Worm (Caenorhabditis elegans) whole organism, L1 larva: ENCODE results near the gene ZC404.1.

ENCODE experiments used
- C04F5.9 ChIP-seq: sonication (generic microtip); optimal IDR thresholded peaks from 2 replicates; lab custom pipeline; 2016; ENCODE audit warnings: missing genetic modification characterization, missing compliant biosample characterization
- Y116A8C.19 ChIP-seq: sonication (generic microtip); optimal IDR thresholded peaks from 2 replicates; lab custom pipeline; 2016; ENCODE audit warnings: missing compliant biosample characterization, missing genetic modification characterization, borderline replicate concordance
- aha-1 ChIP-seq: fragments of 150-350 bp; optimal IDR thresholded peaks from 2 replicates; lab custom pipeline; 2014; ENCODE audit warnings: missing biosample characterization, missing genetic modification characterization
- alr-1 ChIP-seq: fragments of 200-800 bp; sonication (Bioruptor generic); optimal IDR thresholded peaks from 2 replicates; lab custom pipeline; 2018; ENCODE audit warnings: borderline replicate concordance, mild to moderate bottlenecking, missing genetic modification characterization, missing compliant biosample characterization
- aly-2 ChIP-seq: fragments of 150-350 bp; optimal IDR thresholded peaks from 2 replicates; lab custom pipeline; 2014; ENCODE audit warnings: missing biosample characterization, missing genetic modification characterization
- ama-1 ChIP-seq: fragments of 150-350 bp; optimal IDR thresholded peaks from 2 replicates; lab custom pipeline; 2014
- blmp-1 ChIP-seq: fragments of 150-350 bp; optimal IDR thresholded peaks from 2 replicates; lab custom pipeline; 2014; ENCODE audit warnings: missing biosample characterization, missing genetic modification characterization
- ceh-82 ChIP-seq, 3 experiments: fragments of 150-350 bp in 1 of 3; sonication (generic microtip) in 2 of 3; optimal IDR thresholded peaks; 2 replicates each; lab custom pipeline; 2014 to 2017; ENCODE audit warnings: missing biosample characterization in 3 of 3, missing genetic modification characterization in 3 of 3
- ceh-90 ChIP-seq: sonication (generic microtip); optimal IDR thresholded peaks from 2 replicates; lab custom pipeline; 2016; ENCODE audit warnings: missing genetic modification characterization, missing compliant biosample characterization
- ces-1 ChIP-seq: fragments of 150-350 bp; optimal IDR thresholded peaks from 2 replicates; lab custom pipeline; 2014; ENCODE audit warnings: missing biosample characterization, missing genetic modification reagents, missing genetic modification characterization
- dsc-1 ChIP-seq: sonication (generic microtip); optimal IDR thresholded peaks from 2 replicates; lab custom pipeline; 2016; ENCODE audit warnings: mild to moderate bottlenecking, missing genetic modification characterization, missing compliant biosample characterization
- efl-1 ChIP-seq, 4 experiments: fragments of 150-350 bp; optimal IDR thresholded peaks in 3 of 4; peaks in 1 of 4; 1 replicate in 1 of 4; 2 replicates in 3 of 4; lab custom pipeline; 2014; ENCODE audit warnings: missing biosample characterization in 2 of 4, missing genetic modification characterization in 2 of 4, missing genetic modification reagents in 2 of 4
- efl-3 ChIP-seq: fragments of 200-800 bp; sonication (Bioruptor generic); optimal IDR thresholded peaks from 2 replicates; lab custom pipeline; 2018; ENCODE audit warnings: mild to moderate bottlenecking, missing genetic modification characterization, missing compliant biosample characterization
- ets-5 ChIP-seq: fragments of 200-800 bp; sonication (Bioruptor generic); IDR thresholded peaks from 2 replicates; pipeline ENCODE4 v1.3.6; 2022; ENCODE audit warnings: missing genetic modification characterization, missing compliant biosample characterization
- fkh-4 ChIP-seq: sonication (generic microtip); optimal IDR thresholded peaks from 2 replicates; lab custom pipeline; 2016; ENCODE audit warnings: missing compliant biosample characterization, missing genetic modification characterization, borderline replicate concordance
- fkh-8 ChIP-seq: sonication (generic microtip); optimal IDR thresholded peaks from 2 replicates; lab custom pipeline; 2016; ENCODE audit warnings: mild to moderate bottlenecking, missing genetic modification characterization, missing compliant biosample characterization
- fos-1 ChIP-seq: fragments of 150-350 bp; optimal IDR thresholded peaks from 2 replicates; lab custom pipeline; 2014; ENCODE audit warnings: missing biosample characterization, missing genetic modification characterization
- grh-1 ChIP-seq: fragments of 200-800 bp; sonication (Bioruptor generic); IDR thresholded peaks from 2 replicates; pipeline ENCODE4 v1.3.6; 2022; ENCODE audit warnings: missing genetic modification reagents, missing genetic modification characterization, missing compliant biosample characterization
- hlh-17 ChIP-seq: fragments of 200-800 bp; sonication (Bioruptor generic); optimal IDR thresholded peaks from 2 replicates; lab custom pipeline; 2018; ENCODE audit warnings: missing genetic modification characterization, mild to moderate bottlenecking, missing compliant biosample characterization, moderate library complexity, borderline replicate concordance
- irx-1 ChIP-seq: sonication (generic microtip); optimal IDR thresholded peaks from 2 replicates; lab custom pipeline; 2016; ENCODE audit warnings: missing genetic modification characterization, missing compliant biosample characterization
- jun-1 ChIP-seq: fragments of 150-350 bp; optimal IDR thresholded peaks from 2 replicates; lab custom pipeline; 2014; ENCODE audit warnings: missing biosample characterization, missing genetic modification reagents, missing genetic modification characterization
- lin-13 ChIP-seq: fragments of 150-350 bp; optimal IDR thresholded peaks from 2 replicates; lab custom pipeline; 2014; ENCODE audit warnings: missing biosample characterization, missing genetic modification reagents, missing genetic modification characterization
- lin-14 ChIP-seq: fragments of 200-800 bp; sonication (Bioruptor generic); optimal IDR thresholded peaks from 2 replicates; lab custom pipeline; 2018; ENCODE audit warnings: mild to moderate bottlenecking, missing genetic modification characterization, moderate library complexity, missing compliant biosample characterization
- lin-35 ChIP-seq, 2 experiments: fragments of 150-350 bp; optimal IDR thresholded peaks; 2 replicates each; lab custom pipeline; 2014; ENCODE audit warnings: missing biosample characterization in 2 of 2, missing genetic modification characterization in 2 of 2, missing genetic modification reagents in 2 of 2
- lin-39 ChIP-seq: fragments of 150-350 bp; optimal IDR thresholded peaks from 2 replicates; lab custom pipeline; 2014; ENCODE audit warnings: missing biosample characterization, missing genetic modification reagents, missing genetic modification characterization
- lir-3 ChIP-seq: sonication (generic microtip); optimal IDR thresholded peaks from 2 replicates; lab custom pipeline; 2016; ENCODE audit warnings: mild to moderate bottlenecking, missing genetic modification characterization, moderate library complexity, missing compliant biosample characterization; ENCODE audit not compliant: poor library complexity
- lsy-2 ChIP-seq, 2 experiments: fragments of 150-350 bp; optimal IDR thresholded peaks; 2 replicates each; lab custom pipeline; 2014; ENCODE audit warnings: missing biosample characterization in 2 of 2, missing genetic modification characterization in 2 of 2
- mab-9 ChIP-seq: fragments of 200-800 bp; sonication (Bioruptor generic); IDR thresholded peaks from 2 replicates; pipeline ENCODE4 v1.3.6; 2022; ENCODE audit warnings: missing genetic modification reagents, missing genetic modification characterization, missing compliant biosample characterization
- mdl-1 ChIP-seq, 2 experiments: fragments of 150-350 bp; optimal IDR thresholded peaks; 2 replicates each; lab custom pipeline; 2014 to 2017; ENCODE audit warnings: missing biosample characterization in 2 of 2, missing genetic modification characterization in 2 of 2, inconsistent platforms in 1 of 2
- mep-1 ChIP-seq: fragments of 150-350 bp; optimal IDR thresholded peaks from 2 replicates; lab custom pipeline; 2014; ENCODE audit warnings: missing biosample characterization, missing genetic modification characterization
- nhr-11 ChIP-seq: fragments of 150-350 bp; optimal IDR thresholded peaks from 2 replicates; lab custom pipeline; 2014; ENCODE audit warnings: missing biosample characterization, missing genetic modification characterization
- nhr-12 ChIP-seq: sonication (generic microtip); optimal IDR thresholded peaks from 2 replicates; lab custom pipeline; 2017; ENCODE audit warnings: missing biosample characterization, missing genetic modification characterization
- nhr-19 ChIP-seq: fragments of 200-800 bp; sonication (Bioruptor generic); conservative IDR thresholded peaks from 2 replicates; pipeline ENCODE4 v1.3.6; 2022; ENCODE audit warnings: missing genetic modification characterization, missing compliant biosample characterization
- nhr-20 ChIP-seq: sonication (generic microtip); optimal IDR thresholded peaks from 2 replicates; lab custom pipeline; 2016; ENCODE audit warnings: mild to moderate bottlenecking, missing genetic modification characterization, missing compliant biosample characterization
- nhr-47 ChIP-seq: sonication (generic microtip); optimal IDR thresholded peaks from 2 replicates; lab custom pipeline; 2016; ENCODE audit warnings: mild to moderate bottlenecking, missing genetic modification characterization, moderate library complexity, missing compliant biosample characterization
- nhr-71 ChIP-seq: sonication (generic microtip); optimal IDR thresholded peaks from 2 replicates; lab custom pipeline; 2016; ENCODE audit warnings: mild to moderate bottlenecking, missing genetic modification characterization, moderate library complexity, missing compliant biosample characterization
- nhr-84 ChIP-seq: sonication (generic microtip); optimal IDR thresholded peaks from 2 replicates; lab custom pipeline; 2017; ENCODE audit warnings: missing biosample characterization, missing genetic modification characterization
- nhr-85 ChIP-seq: sonication (generic microtip); peaks from one replicate; lab custom pipeline; 2016; ENCODE audit warnings: missing genetic modification characterization, inconsistent platforms, missing compliant biosample characterization
- nhr-90 ChIP-seq: sonication (generic microtip); optimal IDR thresholded peaks from 2 replicates; lab custom pipeline; 2016; ENCODE audit warnings: mild to moderate bottlenecking, missing genetic modification characterization, missing compliant biosample characterization; ENCODE audit not compliant: poor library complexity
- pag-3 ChIP-seq: sonication (generic microtip); optimal IDR thresholded peaks from 2 replicates; lab custom pipeline; 2017; ENCODE audit warnings: missing genetic modification characterization, mild to moderate bottlenecking, missing compliant biosample characterization, antibody characterized with exemption, borderline replicate concordance; ENCODE audit not compliant: insufficient read depth
- snu-23 ChIP-seq: sonication (generic microtip); optimal IDR thresholded peaks from 2 replicates; lab custom pipeline; 2016; ENCODE audit warnings: missing genetic modification characterization, missing compliant biosample characterization
- sup-37 ChIP-seq: fragments of 200-800 bp; sonication (Bioruptor generic); optimal IDR thresholded peaks from 2 replicates; lab custom pipeline; 2018; ENCODE audit warnings: mild to moderate bottlenecking, missing genetic modification characterization, missing compliant biosample characterization
- swsn-7 ChIP-seq: sonication (generic microtip); optimal IDR thresholded peaks from 2 replicates; lab custom pipeline; 2016; ENCODE audit warnings: missing genetic modification characterization, missing compliant biosample characterization
- tbx-2 ChIP-seq: sonication (generic microtip); optimal IDR thresholded peaks from 2 replicates; lab custom pipeline; 2016; ENCODE audit warnings: missing genetic modification characterization, missing compliant biosample characterization
- tlp-1 ChIP-seq: fragments of 150-350 bp; optimal IDR thresholded peaks from 2 replicates; lab custom pipeline; 2014; ENCODE audit warnings: missing biosample characterization, missing genetic modification characterization
- unc-30 ChIP-seq: sonication (generic microtip); optimal IDR thresholded peaks from 2 replicates; lab custom pipeline; 2017; ENCODE audit warnings: missing biosample characterization, missing genetic modification characterization
- unc-62 ChIP-seq: fragments of 150-350 bp; optimal IDR thresholded peaks from 2 replicates; lab custom pipeline; 2014; ENCODE audit warnings: missing biosample characterization, missing genetic modification reagents, missing genetic modification characterization
- unc-86 ChIP-seq: sonication (generic microtip); optimal IDR thresholded peaks from 2 replicates; lab custom pipeline; 2016; ENCODE audit warnings: missing genetic modification characterization, missing compliant biosample characterization
- xbp-1 ChIP-seq: sonication (generic microtip); optimal IDR thresholded peaks from 2 replicates; lab custom pipeline; 2016; ENCODE audit warnings: missing genetic modification characterization, missing compliant biosample characterization
- zag-1 ChIP-seq: fragments of 150-350 bp; optimal IDR thresholded peaks from 2 replicates; lab custom pipeline; 2014; ENCODE audit warnings: missing biosample characterization, missing genetic modification characterization
- zip-4 ChIP-seq: fragments of 200-800 bp; sonication (Bioruptor generic); optimal IDR thresholded peaks from 2 replicates; lab custom pipeline; 2018; ENCODE audit warnings: mild to moderate bottlenecking, missing genetic modification characterization, moderate library complexity, missing compliant biosample characterization
- ztf-11 ChIP-seq, 2 experiments: sonication (generic microtip); optimal IDR thresholded peaks; 2 replicates each; lab custom pipeline; 2016 to 2017; ENCODE audit warnings: missing genetic modification characterization in 2 of 2, missing biosample characterization in 1 of 2, missing compliant biosample characterization in 1 of 2
- ztf-4 ChIP-seq: fragments of 150-350 bp; optimal IDR thresholded peaks from 2 replicates; lab custom pipeline; 2014; ENCODE audit warnings: missing biosample characterization, missing genetic modification characterization

ZC404.1 gene

DNA sequence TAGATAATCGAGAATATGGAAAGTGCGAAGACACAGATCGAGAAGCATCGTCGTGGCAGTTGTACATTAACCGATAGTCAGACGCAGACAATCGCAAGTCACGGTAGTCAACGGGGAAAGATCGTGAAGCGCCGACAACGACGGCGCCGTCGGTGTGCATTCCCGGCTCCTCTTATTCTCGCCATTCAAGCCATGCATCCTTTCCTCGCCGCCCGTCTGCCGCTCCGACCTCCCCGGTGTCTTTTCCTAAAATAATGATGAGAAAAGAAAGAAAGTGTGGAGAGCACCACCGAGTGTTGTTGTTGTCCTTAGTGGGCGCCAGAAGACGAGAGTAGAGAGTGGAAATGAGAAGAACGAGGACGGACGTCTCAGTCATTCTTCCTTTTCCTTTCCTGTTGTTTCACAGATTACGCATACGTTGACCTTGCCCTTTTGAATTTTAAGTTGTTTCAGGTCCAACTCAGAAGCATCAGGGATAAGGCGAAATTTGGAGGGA lies at the start of gene ZC404.1:
ZC404.1 (plus strand) TSS at position 446 of the 496 bp plus-strand sequence.
- TF ChIP-seq nhr-71 (tag; lab: Kevin White, UChicago), result peak; percentile 36
- TF ChIP-seq ets-5 (GFP tag; lab: Robert Waterston, UW), result no peak
- no peak for TF ChIP-seq mdl-1 (tag; optimal IDR thresholded peaks at IDR 0.05; lab: Kevin White, UChicago)
- TF ChIP-seq zag-1 (tag; lab: Kevin White, UChicago), result no peak
- no peak for TF ChIP-seq jun-1 (tag; lab: Kevin White, UChicago)
- no peak for TF ChIP-seq irx-1 (tag; lab: Kevin White, UChicago)
- no peak for TF ChIP-seq lir-3
- peak; percentile 74 for TF ChIP-seq lin-14 (GFP tag; lab: Kevin White, UChicago)
- TF ChIP-seq fos-1 (tag; lab: Kevin White, UChicago), result no peak
- TF ChIP-seq lin-13, result no peak
- TF ChIP-seq blmp-1, result no peak
- TF ChIP-seq zip-4 (GFP tag; lab: Kevin White, UChicago), result no peak
- TF ChIP-seq tlp-1, result no peak
- peak; percentile 64 for TF ChIP-seq fkh-8
- TF ChIP-seq ceh-82 (tag; optimal IDR thresholded peaks at IDR 0.05; lab: Kevin White, UChicago), result peak in 1 of 3 experiments; percentile 23
- no peak for TF ChIP-seq aly-2 (tag; lab: Kevin White, UChicago)
- TF ChIP-seq nhr-84 (tag; lab: Kevin White, UChicago), result no peak
- no peak for TF ChIP-seq Y116A8C.19 (tag; lab: Kevin White, UChicago)
- no peak for TF ChIP-seq ceh-90 (tag; lab: Kevin White, UChicago)
- TF ChIP-seq nhr-19 (GFP tag; lab: Robert Waterston, UW), result no peak
- TF ChIP-seq snu-23, result no peak
- peak in 1 of 2 experiments; percentile 3 for TF ChIP-seq lin-35 (GFP tag; optimal IDR thresholded peaks at IDR 0.05; lab: Kevin White, UChicago)
- no peak for TF ChIP-seq sup-37 (GFP tag; lab: Kevin White, UChicago)
- TF ChIP-seq nhr-11 (tag; lab: Kevin White, UChicago), result no peak
- TF ChIP-seq nhr-85 (tag; lab: Kevin White, UChicago), result no peak
- no peak for TF ChIP-seq hlh-17 (GFP tag; lab: Kevin White, UChicago)
- no peak for TF ChIP-seq dsc-1 (tag; lab: Kevin White, UChicago)
- no peak for TF ChIP-seq unc-62 (GFP tag; lab: Kevin White, UChicago)
- TF ChIP-seq efl-3 (GFP tag; lab: Kevin White, UChicago), result no peak
- TF ChIP-seq nhr-12, result no peak
- TF ChIP-seq alr-1 (tag; lab: Kevin White, UChicago), result no peak
- TF ChIP-seq efl-1 (optimal IDR thresholded peaks at IDR 0.05; lab: Kevin White, UChicago), result peak; percentile 3 to 8
- peak in 1 of 2 experiments; percentile 49 for TF ChIP-seq efl-1 (GFP tag; optimal IDR thresholded peaks at IDR 0.05 in 1 of 2; lab: Kevin White, UChicago)
- TF ChIP-seq lsy-2 (tag; optimal IDR thresholded peaks at IDR 0.05; lab: Kevin White, UChicago), result peak in 1 of 2 experiments; percentile 22
- no peak for TF ChIP-seq C04F5.9 (tag; lab: Kevin White, UChicago)
- no peak for TF ChIP-seq fkh-4 (tag; lab: Kevin White, UChicago)
- peak; percentile 21 for TF ChIP-seq swsn-7 (tag; lab: Kevin White, UChicago)
- TF ChIP-seq tbx-2 (tag; lab: Kevin White, UChicago), result no peak
- TF ChIP-seq ztf-4 (tag; lab: Kevin White, UChicago), result no peak
- no peak for TF ChIP-seq pag-3 (tag; lab: Kevin White, UChicago)
- TF ChIP-seq unc-86 (tag; lab: Kevin White, UChicago), result peak; percentile 1
- no peak for TF ChIP-seq grh-1
- no peak for TF ChIP-seq nhr-90 (tag; lab: Kevin White, UChicago)
- TF ChIP-seq ztf-11 (tag; optimal IDR thresholded peaks at IDR 0.05; lab: Kevin White, UChicago), result no peak
- TF ChIP-seq lin-39 (tag; lab: Kevin White, UChicago), result no peak
- no peak for TF ChIP-seq ama-1 (lab: Kevin White, UChicago)
- TF ChIP-seq ces-1 (GFP tag; lab: Kevin White, UChicago), result no peak
- TF ChIP-seq aha-1 (tag; lab: Kevin White, UChicago), result no peak
- TF ChIP-seq unc-30 (tag; lab: Kevin White, UChicago), result no peak
- TF ChIP-seq nhr-47 (tag; lab: Kevin White, UChicago), result peak; percentile 12
- TF ChIP-seq nhr-20 (tag; lab: Kevin White, UChicago), result no peak
- TF ChIP-seq xbp-1 (tag; lab: Kevin White, UChicago), result no peak
- no peak for TF ChIP-seq mab-9 (GFP tag; lab: Robert Waterston, UW)
- no peak for TF ChIP-seq mep-1 (tag; lab: Kevin White, UChicago)
